Fruit fly (Drosophila melanogaster) whole organism, prepupa: Measurements from ENCODE around the gene Qsox4.

Experiments
- CG11762 ChIP-seq: fragments of 200-800 bp; sonication (Bioruptor generic); optimal IDR thresholded peaks from 3 replicates; lab custom pipeline; 2016; ENCODE audit warnings: missing biosample characterization, missing genetic modification characterization; ENCODE audit not compliant: insufficient read depth
- CG15336 ChIP-seq: fragments of 200-800 bp; sonication (Bioruptor generic); IDR thresholded peaks from 2 replicates; pipeline ENCODE4 v1.3.6; 2022; ENCODE audit warnings: missing biosample characterization, missing genetic modification characterization
- CG16779 ChIP-seq: fragments of 200-800 bp; sonication (Bioruptor generic); optimal IDR thresholded peaks from 3 replicates; lab custom pipeline; 2017; ENCODE audit warnings: missing biosample characterization, mild to moderate bottlenecking, missing genetic modification characterization
- CG3032 ChIP-seq: fragments of 200-800 bp; optimal IDR thresholded peaks from 2 replicates; lab custom pipeline; 2019; ENCODE audit warnings: missing biosample characterization, mild to moderate bottlenecking, missing genetic modification characterization, moderate library complexity
- CG4318 ChIP-seq: fragments of 200-800 bp; sonication (Bioruptor generic); optimal IDR thresholded peaks from 3 replicates; lab custom pipeline; 2017; ENCODE audit warnings: missing biosample characterization, mild to moderate bottlenecking, missing genetic modification characterization
- CG8632 ChIP-seq: fragments of 200-800 bp; sonication (Bioruptor generic); optimal IDR thresholded peaks from 3 replicates; lab custom pipeline; 2016; ENCODE audit warnings: missing biosample characterization, missing genetic modification characterization
- dac ChIP-seq: fragments of 200-800 bp; sonication (Bioruptor generic); optimal IDR thresholded peaks from 2 replicates; lab custom pipeline; 2017; ENCODE audit warnings: missing biosample characterization, mild to moderate bottlenecking, missing genetic modification characterization
- eg ChIP-seq: fragments of 200-800 bp; sonication (Bioruptor generic); IDR thresholded peaks from 3 replicates; pipeline ENCODE4 v1.3.6; 2022; ENCODE audit warnings: missing biosample characterization, missing genetic modification characterization
- esn ChIP-seq: fragments of 200-800 bp; sonication (Bioruptor generic); optimal IDR thresholded peaks from 2 replicates; lab custom pipeline; 2016; ENCODE audit warnings: missing biosample characterization, mild to moderate bottlenecking, missing genetic modification characterization, moderate library complexity
- pdm3 ChIP-seq: fragments of 200-800 bp; sonication (Bioruptor generic); optimal IDR thresholded peaks from 3 replicates; lab custom pipeline; 2016; ENCODE audit warnings: missing biosample characterization, missing genetic modification characterization

DNA sequence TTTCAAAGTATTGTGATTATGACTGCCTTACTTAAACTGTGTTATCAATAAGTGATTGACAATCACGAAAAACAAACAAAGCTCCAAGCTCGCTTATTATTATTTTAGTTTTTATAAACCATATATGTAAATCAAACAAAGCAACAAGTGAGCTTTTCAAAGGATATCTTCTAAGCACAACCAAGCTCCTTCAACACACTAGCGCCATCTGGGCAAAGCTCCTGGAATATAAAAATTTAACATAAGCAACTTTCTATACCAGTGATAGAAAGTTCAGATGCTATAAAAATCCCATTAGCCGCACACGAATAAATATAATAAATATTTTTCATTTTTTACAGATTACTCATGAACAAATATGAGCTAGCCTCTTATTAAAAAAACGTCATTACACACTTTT is 38.1 kb upstream of the Qsox4 start:
- TF ChIP-seq CG16779 (tag; lab: Kevin White, UChicago) = no peak
- TF ChIP-seq CG4318 (GFP tag; lab: Kevin White, UChicago) = no peak
- TF ChIP-seq pdm3 (GFP tag; lab: Kevin White, UChicago) = no peak
- TF ChIP-seq CG8632 (GFP tag; lab: Kevin White, UChicago) = no peak
- no peak for TF ChIP-seq CG15336 (GFP tag; lab: Robert Waterston, UW)
- no peak for TF ChIP-seq CG3032 (tag; lab: Kevin White, UChicago)
- no peak for TF ChIP-seq CG11762 (GFP tag; lab: Kevin White, UChicago)
- TF ChIP-seq dac (GFP tag; lab: Kevin White, UChicago) = no peak
- no peak for TF ChIP-seq eg (GFP tag; lab: Robert Waterston, UW)
- TF ChIP-seq esn (GFP tag; lab: Kevin White, UChicago) = no peak
